Worm (Caenorhabditis elegans) whole organism, L3 larva: ENCODE measurements around the gene sgn-1.

Source experiments
- ama-1 ChIP-seq: fragments of 150-350 bp; optimal IDR thresholded peaks from 2 replicates; lab custom pipeline; 2018
- elt-3 ChIP-seq, 3 experiments: fragments of 150-350 bp in 1 of 3; sonication (generic microtip) in 2 of 3; optimal IDR thresholded peaks; 2 replicates in 2 of 3; 4 replicates in 1 of 3; lab custom pipeline; 2014 to 2017; ENCODE audit warnings: missing biosample characterization in 3 of 3, missing genetic modification characterization in 3 of 3
- fos-1 ChIP-seq: fragments of 150-350 bp; optimal IDR thresholded peaks from 2 replicates; lab custom pipeline; 2014; ENCODE audit warnings: missing biosample characterization, missing genetic modification characterization
- lin-15B ChIP-seq: fragments of 150-350 bp; optimal IDR thresholded peaks from 2 replicates; lab custom pipeline; 2014; ENCODE audit warnings: missing biosample characterization, missing genetic modification characterization
- lin-39 ChIP-seq: fragments of 150-350 bp; optimal IDR thresholded peaks from 2 replicates; lab custom pipeline; 2018; ENCODE audit warnings: missing biosample characterization, missing genetic modification reagents, missing genetic modification characterization
- nhr-11 ChIP-seq: fragments of 150-350 bp; optimal IDR thresholded peaks from 2 replicates; lab custom pipeline; 2014; ENCODE audit warnings: missing biosample characterization, missing genetic modification characterization
- nhr-237 ChIP-seq: fragments of 150-350 bp; optimal IDR thresholded peaks from 2 replicates; lab custom pipeline; 2014; ENCODE audit warnings: missing biosample characterization, missing genetic modification characterization
- nhr-28 ChIP-seq: fragments of 150-350 bp; optimal IDR thresholded peaks from 2 replicates; lab custom pipeline; 2014; ENCODE audit warnings: missing biosample characterization, missing genetic modification characterization
- pha-4 ChIP-seq: fragments of 150-350 bp; optimal IDR thresholded peaks from 2 replicates; lab custom pipeline; 2014; ENCODE audit warnings: missing biosample characterization, missing genetic modification reagents, missing genetic modification characterization
- tbx-2 ChIP-seq: sonication (generic microtip); optimal IDR thresholded peaks from 2 replicates; lab custom pipeline; 2016; ENCODE audit warnings: mild to moderate bottlenecking, missing genetic modification characterization, missing compliant biosample characterization
- unc-39 ChIP-seq: sonication (generic microtip); optimal IDR thresholded peaks from 4 replicates; lab custom pipeline; 2017; ENCODE audit warnings: missing biosample characterization, missing genetic modification characterization

DNA sequence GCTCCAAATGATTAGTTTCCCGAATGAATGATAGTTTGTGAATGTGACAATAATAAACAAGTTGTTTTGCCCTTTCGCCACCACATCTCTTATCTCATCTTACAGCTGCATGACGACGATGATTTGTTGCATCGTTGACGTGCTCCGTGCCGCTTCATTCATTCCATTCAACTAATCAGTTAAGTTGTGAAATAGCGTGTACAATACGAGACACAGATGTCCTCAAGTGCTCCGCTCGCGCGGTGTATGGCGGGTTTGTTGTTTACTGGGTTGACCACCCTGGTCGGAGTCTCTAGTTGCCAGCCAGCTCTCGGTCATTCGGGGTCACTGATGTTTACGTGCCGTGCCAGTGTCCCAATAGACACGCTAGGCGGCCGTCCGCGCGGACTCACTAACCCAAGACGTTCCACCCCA lies 35.5 kb downstream of the sgn-1 start:
- peak; percentile 57 for TF ChIP-seq pha-4 (tag; lab: Kevin White, UChicago)
- TF ChIP-seq ama-1 (lab: Kevin White, UChicago) = no peak
- no peak for TF ChIP-seq lin-39 (tag; lab: Kevin White, UChicago)
- no peak for TF ChIP-seq lin-15B (tag; lab: Kevin White, UChicago)
- no peak for TF ChIP-seq unc-39
- no peak for TF ChIP-seq fos-1 (tag; lab: Kevin White, UChicago)
- TF ChIP-seq elt-3 (tag; optimal IDR thresholded peaks at IDR 0.05; lab: Kevin White, UChicago) = no peak
- TF ChIP-seq nhr-11 = no peak
- TF ChIP-seq nhr-28 (tag; lab: Kevin White, UChicago) = no peak
- no peak for TF ChIP-seq nhr-237 (tag; lab: Kevin White, UChicago)
- TF ChIP-seq tbx-2 (tag; lab: Kevin White, UChicago) = no peak
